Fruit fly (Drosophila melanogaster) Kc167 (cell line): ENCODE results near the gene CG42834.

Experiments used
- Sin3A ChIP-seq: fragments of >200 bp; optimal IDR thresholded peaks from 2 replicates; lab custom pipeline; 2018; ENCODE audit warnings: missing external identifiers
- h ChIP-seq: fragments of >200 bp; optimal IDR thresholded peaks from 3 replicates; lab custom pipeline; 2018; ENCODE audit warnings: missing external identifiers
- insv ChIP-seq: fragments of >200 bp; optimal IDR thresholded peaks from 3 replicates; lab custom pipeline; 2018; ENCODE audit warnings: missing external identifiers
- psq ChIP-seq: fragments of >200 bp; optimal IDR thresholded peaks from 2 replicates; lab custom pipeline; 2017; ENCODE audit warnings: missing external identifiers
- ttk ChIP-seq: sonication (Bioruptor generic); optimal IDR thresholded peaks from 2 replicates; lab custom pipeline; 2017; ENCODE audit warnings: missing external identifiers

- no peak for TF ChIP-seq ttk (lab: Kevin White, UChicago)
- TF ChIP-seq psq = no peak
- TF ChIP-seq h (lab: Kevin White, UChicago) = no peak
- TF ChIP-seq insv (lab: Kevin White, UChicago) = no peak
- no peak for TF ChIP-seq Sin3A (lab: Kevin White, UChicago)
Observed at dm6 chr3R:17401289-17401752, 17.2 kb upstream of the CG42834 start.
